Fruit fly (Drosophila melanogaster): ENCODE measurements around the gene Osi13.

DNA sequence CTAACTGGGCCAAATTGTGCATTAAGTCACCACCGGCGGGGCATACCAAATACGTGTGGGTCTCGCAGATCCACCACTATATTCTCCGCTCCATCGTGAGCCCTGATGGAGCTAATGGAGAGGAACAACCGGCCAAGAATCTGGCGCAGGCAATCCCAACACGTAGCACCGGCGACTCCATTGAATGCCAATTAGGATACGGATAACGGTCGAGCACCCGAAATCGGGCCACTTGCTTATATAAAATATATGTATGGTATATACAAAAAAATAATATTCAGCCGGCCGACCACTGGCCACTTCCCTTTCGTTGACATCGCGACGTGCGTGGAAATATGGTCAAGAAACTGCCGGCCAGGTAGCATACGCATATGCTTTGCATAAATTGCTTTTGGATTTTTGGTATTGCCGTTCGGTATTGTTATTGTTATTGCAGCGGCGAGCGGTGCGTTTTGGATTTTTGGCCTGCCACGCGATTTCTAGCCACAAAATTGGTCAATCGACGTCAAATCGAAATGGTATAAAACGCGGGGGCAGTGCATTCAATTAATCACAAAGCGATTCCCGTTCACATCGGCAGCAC, 9.8 kb downstream of the Osi13 start, which contains the start of gene Osi15:
- no peak for TF ChIP-seq Mnt (GFP tag; optimal IDR thresholded peaks at IDR 0.05)
- no peak for TF ChIP-seq Clk (GFP tag; optimal IDR thresholded peaks at IDR 0.05)
- no peak for TF ChIP-seq CG14711 (tag; optimal IDR thresholded peaks at IDR 0.05)
- no peak for TF ChIP-seq CG12768 (GFP tag; optimal IDR thresholded peaks at IDR 0.05)
- no peak for TF ChIP-seq cnc (optimal IDR thresholded peaks at IDR 0.05)
- no peak for TF ChIP-seq ovo (GFP tag; optimal IDR thresholded peaks at IDR 0.05)
- TF ChIP-seq CG7045 (GFP tag; optimal IDR thresholded peaks at IDR 0.05), result no peak
- no peak for TF ChIP-seq kay (GFP tag; ENCODE audit: borderline replicate concordance)
- no peak for TF ChIP-seq Hr96 (GFP tag; optimal IDR thresholded peaks at IDR 0.05)
- TF ChIP-seq CG7101 (tag; optimal IDR thresholded peaks at IDR 0.05), result no peak

Data from whole organism, adult.